ENCODE assay signal across 3 worm cellular contexts in genomic region chrIII:3271682-3272081, ce11.
TF ChIP-seq lines count a peak whose summit lies in the region.

No protein-coding gene starts in this region.

TF ChIP-seq in whole organism, L2 larva, 48 proteins besides CTCF, POLR2A, EP300 and RAD21 (continued from another document):
- TF ChIP-seq mdl-1 (tag; optimal IDR thresholded peaks at IDR 0.05; lab: Kevin White, UChicago) = no peak
- TF ChIP-seq nhr-25 (tag; optimal IDR thresholded peaks at IDR 0.05; lab: Kevin White, UChicago) = peak; percentile 84
- peak; percentile 48 for TF ChIP-seq fos-1 (tag; optimal IDR thresholded peaks at IDR 0.05; lab: Kevin White, UChicago)
- TF ChIP-seq ceh-16 (tag; optimal IDR thresholded peaks at IDR 0.05; lab: Kevin White, UChicago) = no peak
- TF ChIP-seq unc-62 (GFP tag; optimal IDR thresholded peaks at IDR 0.05; lab: Kevin White, UChicago) = no peak
- peak; percentile 66 for TF ChIP-seq crh-2 (tag; optimal IDR thresholded peaks at IDR 0.05; lab: Kevin White, UChicago)
- TF ChIP-seq gmeb-1 (tag; optimal IDR thresholded peaks at IDR 0.05; lab: Kevin White, UChicago) = peak; percentile 24

TF ChIP-seq in whole organism, L4 larva, 104 proteins besides CTCF, POLR2A, EP300 and RAD21 (continued from another document and continues in another):
- peak; percentile 35 for TF ChIP-seq lin-38 (GFP tag; IDR thresholded peaks at IDR 0.05; lab: Robert Waterston, UW)
- TF ChIP-seq T20F7.1 (GFP tag; optimal IDR thresholded peaks at IDR 0.05; lab: Kevin White, UChicago) = no peak
- TF ChIP-seq pha-4 (GFP tag; IDR thresholded peaks at IDR 0.05; lab: Robert Waterston, UW) = peak; percentile 73; the same call in 1 of the 2 replicates
- no peak for TF ChIP-seq pha-4 (tag; optimal IDR thresholded peaks at IDR 0.05; lab: Kevin White, UChicago)
- TF ChIP-seq gei-8 (GFP tag; optimal IDR thresholded peaks at IDR 0.05; lab: Kevin White, UChicago) = no peak
- no peak for TF ChIP-seq ceh-44 (GFP tag; IDR thresholded peaks at IDR 0.05; lab: Robert Waterston, UW)
- TF ChIP-seq mes-2 (tag; optimal IDR thresholded peaks at IDR 0.05; lab: Kevin White, UChicago; ENCODE audit: poor library complexity, severe bottlenecking) = peak; percentile 31
- no peak for TF ChIP-seq snpc-1.2 (GFP tag; IDR thresholded peaks at IDR 0.05; lab: Robert Waterston, UW)
- TF ChIP-seq nhr-41 (GFP tag; IDR thresholded peaks at IDR 0.05; lab: Robert Waterston, UW) = no peak
- no peak for TF ChIP-seq ceh-62 (tag; optimal IDR thresholded peaks at IDR 0.05; lab: Kevin White, UChicago)
- no peak for TF ChIP-seq mxl-3 (GFP tag; optimal IDR thresholded peaks at IDR 0.05; lab: Kevin White, UChicago)
- peak; percentile 35; the same call in 1 of the 2 replicates for TF ChIP-seq ceh-20 (GFP tag; IDR thresholded peaks at IDR 0.05; lab: Robert Waterston, UW)
- TF ChIP-seq lim-7 (GFP tag; IDR thresholded peaks at IDR 0.05; lab: Robert Waterston, UW) = no peak
- no peak for TF ChIP-seq F49E8.2 (tag; optimal IDR thresholded peaks at IDR 0.05; lab: Kevin White, UChicago; ENCODE audit: borderline replicate concordance)
- TF ChIP-seq hlh-11 (tag; optimal IDR thresholded peaks at IDR 0.05; lab: Kevin White, UChicago) = peak; percentile 82
- TF ChIP-seq mdl-1 (tag; optimal IDR thresholded peaks at IDR 0.05; lab: Kevin White, UChicago) = peak in 1 of 2 experiments; percentile 76
- no peak for TF ChIP-seq ceh-82 (tag; optimal IDR thresholded peaks at IDR 0.05; lab: Kevin White, UChicago)
- TF ChIP-seq nhr-42 (GFP tag; IDR thresholded peaks at IDR 0.05; lab: Robert Waterston, UW) = no peak
- TF ChIP-seq nhr-28 (tag; optimal IDR thresholded peaks at IDR 0.05; lab: Kevin White, UChicago) = peak; percentile 52
- TF ChIP-seq Y105C5A.15 (GFP tag; IDR thresholded peaks at IDR 0.05; lab: Robert Waterston, UW) = no peak
- peak in 1 of 2 experiments; percentile 38 for TF ChIP-seq unc-62 (GFP tag; optimal IDR thresholded peaks at IDR 0.05 in 1 of 2; lab: Kevin White, UChicago)
- no peak for TF ChIP-seq unc-62 (tag; optimal IDR thresholded peaks at IDR 0.05; lab: Kevin White, UChicago)
- no peak for TF ChIP-seq ces-1 (GFP tag; optimal IDR thresholded peaks at IDR 0.05; lab: Kevin White, UChicago)
- TF ChIP-seq dmd-6 (GFP tag; IDR thresholded peaks at IDR 0.05; lab: Robert Waterston, UW) = peak; percentile 63
- TF ChIP-seq madf-9 (GFP tag; conservative IDR thresholded peaks at IDR 0.05; lab: Robert Waterston, UW) = 0 out of 2 replicates have a peak, but pooled peaks have one; percentile 20
- TF ChIP-seq spr-3 (GFP tag; optimal IDR thresholded peaks at IDR 0.05; lab: Kevin White, UChicago) = no peak
- peak; percentile 27 for TF ChIP-seq nhr-102 (tag; optimal IDR thresholded peaks at IDR 0.05; lab: Kevin White, UChicago)
- TF ChIP-seq zip-2 (tag; optimal IDR thresholded peaks at IDR 0.05; lab: Kevin White, UChicago) = peak; percentile 31
- TF ChIP-seq tag-97 (GFP tag; IDR thresholded peaks at IDR 0.05; lab: Robert Waterston, UW) = no peak
- TF ChIP-seq skn-1 (tag; optimal IDR thresholded peaks at IDR 0.05; lab: Kevin White, UChicago) = no peak
- TF ChIP-seq hlh-30 (tag; optimal IDR thresholded peaks at IDR 0.05; lab: Kevin White, UChicago; ENCODE audit: insufficient read depth) = peak; percentile 85
- peak; percentile 35 for TF ChIP-seq lin-13 (GFP tag; optimal IDR thresholded peaks at IDR 0.05; lab: Kevin White, UChicago)
- TF ChIP-seq aha-1 (tag; lab: Kevin White, UChicago) = peak; percentile 58
- no peak for TF ChIP-seq sdz-12 (GFP tag; optimal IDR thresholded peaks at IDR 0.05; lab: Kevin White, UChicago)
- no peak for TF ChIP-seq ztf-7 (tag; optimal IDR thresholded peaks at IDR 0.05; lab: Kevin White, UChicago)
- peak; percentile 24 for TF ChIP-seq F37D6.2 (tag; optimal IDR thresholded peaks at IDR 0.05; lab: Kevin White, UChicago)
- TF ChIP-seq D1046.2 (GFP tag; IDR thresholded peaks at IDR 0.05; lab: Robert Waterston, UW) = no peak
- TF ChIP-seq nhr-77 (tag; optimal IDR thresholded peaks at IDR 0.05; lab: Kevin White, UChicago) = no peak
- no peak for TF ChIP-seq dmd-9 (GFP tag; IDR thresholded peaks at IDR 0.05; lab: Robert Waterston, UW)
- TF ChIP-seq egl-27 (tag; optimal IDR thresholded peaks at IDR 0.05; lab: Kevin White, UChicago) = no peak
- TF ChIP-seq vab-7 (GFP tag; IDR thresholded peaks at IDR 0.05; lab: Robert Waterston, UW) = no peak
- TF ChIP-seq hmg-1.1 (GFP tag; IDR thresholded peaks at IDR 0.05; lab: Robert Waterston, UW) = peak; percentile 68
- TF ChIP-seq set-16 (GFP tag; IDR thresholded peaks at IDR 0.05; lab: Robert Waterston, UW) = peak; percentile 95
- TF ChIP-seq cey-2 (tag; optimal IDR thresholded peaks at IDR 0.05; lab: Kevin White, UChicago; ENCODE audit: borderline replicate concordance, insufficient read depth) = no peak
- no peak for TF ChIP-seq nhr-6 (tag; optimal IDR thresholded peaks at IDR 0.05; lab: Kevin White, UChicago)
- TF ChIP-seq Y75B8A.6 (GFP tag; IDR thresholded peaks at IDR 0.05; lab: Robert Waterston, UW) = no peak
- peak in 1 of 2 experiments; percentile 79 for TF ChIP-seq lsy-2 (tag; optimal IDR thresholded peaks at IDR 0.05; lab: Kevin White, UChicago)
- TF ChIP-seq nhr-25 (tag; optimal IDR thresholded peaks at IDR 0.05; lab: Kevin White, UChicago; ENCODE audit: borderline replicate concordance, insufficient read depth) = peak; percentile 73
- TF ChIP-seq snpc-4 (tag; optimal IDR thresholded peaks at IDR 0.05; lab: Kevin White, UChicago) = no peak
- peak; percentile 31 for TF ChIP-seq spr-1 (tag; optimal IDR thresholded peaks at IDR 0.05; lab: Kevin White, UChicago)
- peak in 1 of 2 experiments; percentile 59 for TF ChIP-seq daf-16 (GFP tag; optimal IDR thresholded peaks at IDR 0.05; lab: Kevin White, UChicago)
- peak; percentile 23 for TF ChIP-seq daf-16 (tag; optimal IDR thresholded peaks at IDR 0.05; lab: Kevin White, UChicago)
- no peak for TF ChIP-seq nhr-111 (GFP tag; optimal IDR thresholded peaks at IDR 0.05; lab: Kevin White, UChicago)
- no peak for TF ChIP-seq ceh-28 (tag; optimal IDR thresholded peaks at IDR 0.05; lab: Kevin White, UChicago)
- TF ChIP-seq dpl-1 (GFP tag; optimal IDR thresholded peaks at IDR 0.05; lab: Kevin White, UChicago) = peak; percentile 30
- no peak for TF ChIP-seq ZK546.5 (tag; optimal IDR thresholded peaks at IDR 0.05; lab: Kevin White, UChicago)
- no peak for TF ChIP-seq mdt-29 (GFP tag; IDR thresholded peaks at IDR 0.05; lab: Robert Waterston, UW)
- TF ChIP-seq F10B5.3 (tag; optimal IDR thresholded peaks at IDR 0.05; lab: Kevin White, UChicago) = peak; percentile 7
- no peak for TF ChIP-seq Y5F2A.4 (GFP tag; optimal IDR thresholded peaks at IDR 0.05; lab: Kevin White, UChicago)
- TF ChIP-seq zip-11 (GFP tag; IDR thresholded peaks at IDR 0.05; lab: Robert Waterston, UW) = no peak
- no peak for TF ChIP-seq nhr-11 (tag; optimal IDR thresholded peaks at IDR 0.05; lab: Kevin White, UChicago)
- TF ChIP-seq ctbp-1 (GFP tag; IDR thresholded peaks at IDR 0.05; lab: Robert Waterston, UW) = 0 out of 2 replicates have a peak, but pooled peaks have one; percentile 36
- TF ChIP-seq jun-1 (tag; optimal IDR thresholded peaks at IDR 0.05; lab: Kevin White, UChicago) = peak; percentile 0

TF ChIP-seq in whole organism, late embryonic, 69 proteins besides CTCF, POLR2A, EP300 and RAD21 (continued from another document):
- TF ChIP-seq madf-2 (tag; optimal IDR thresholded peaks at IDR 0.05; lab: Kevin White, UChicago) (peak; percentile 47), odd-2 (tag; optimal IDR thresholded peaks at IDR 0.05; lab: Kevin White, UChicago) (no peak), elt-4 (tag; optimal IDR thresholded peaks at IDR 0.05; lab: Kevin White, UChicago) (no peak), ceh-2 (tag; optimal IDR thresholded peaks at IDR 0.05; lab: Kevin White, UChicago) (peak; percentile 54), sox-4 (tag; optimal IDR thresholded peaks at IDR 0.05; lab: Kevin White, UChicago) (no peak), elt-2 (tag; optimal IDR thresholded peaks at IDR 0.05; lab: Kevin White, UChicago) (peak; percentile 14), ceh-45 (GFP tag; IDR thresholded peaks at IDR 0.05; lab: Robert Waterston, UW) (no peak), tbx-2 (tag; optimal IDR thresholded peaks at IDR 0.05; lab: Kevin White, UChicago) (peak; percentile 85), ceh-19 (GFP tag; optimal IDR thresholded peaks at IDR 0.05; lab: Kevin White, UChicago) (no peak), F13H6.1 (tag; optimal IDR thresholded peaks at IDR 0.05; lab: Kevin White, UChicago) (no peak), npax-4 (tag; optimal IDR thresholded peaks at IDR 0.05; lab: Kevin White, UChicago) (no peak), ceh-18 (tag; optimal IDR thresholded peaks at IDR 0.05; lab: Kevin White, UChicago) (peak; percentile 79), eyg-1 (tag; optimal IDR thresholded peaks at IDR 0.05; lab: Kevin White, UChicago) (no peak), fax-1 (tag; optimal IDR thresholded peaks at IDR 0.05; lab: Kevin White, UChicago) (no peak), ceh-6 (GFP tag; optimal IDR thresholded peaks at IDR 0.05; lab: Kevin White, UChicago) (no peak), hlh-13 (GFP tag; optimal IDR thresholded peaks at IDR 0.05; lab: Kevin White, UChicago) (no peak), ttx-3 (tag; optimal IDR thresholded peaks at IDR 0.05; lab: Kevin White, UChicago) (no peak), rnt-1 (tag; optimal IDR thresholded peaks at IDR 0.05; lab: Kevin White, UChicago) (peak; percentile 84), syd-9 (tag; optimal IDR thresholded peaks at IDR 0.05; lab: Kevin White, UChicago) (peak; percentile 25), ref-2 (tag; optimal IDR thresholded peaks at IDR 0.05; lab: Kevin White, UChicago) (peak; percentile 66), fkh-6 (tag; optimal IDR thresholded peaks at IDR 0.05; lab: Kevin White, UChicago) (no peak), dve-1 (tag; optimal IDR thresholded peaks at IDR 0.05; lab: Kevin White, UChicago) (peak; percentile 45), dmd-4 (tag; optimal IDR thresholded peaks at IDR 0.05; lab: Kevin White, UChicago; ENCODE audit: borderline replicate concordance) (no peak), unc-3 (GFP tag; conservative IDR thresholded peaks at IDR 0.05; lab: Robert Waterston, UW) (no peak), unc-3 (tag; optimal IDR thresholded peaks at IDR 0.05; lab: Kevin White, UChicago) (no peak), lim-6 (tag; optimal IDR thresholded peaks at IDR 0.05; lab: Kevin White, UChicago) (no peak), pag-3 (tag; optimal IDR thresholded peaks at IDR 0.05; lab: Kevin White, UChicago; ENCODE audit: borderline replicate concordance) (no peak), pha-4 (tag; optimal IDR thresholded peaks at IDR 0.05; lab: Kevin White, UChicago) (no peak), pros-1 (tag; optimal IDR thresholded peaks at IDR 0.05; lab: Kevin White, UChicago) (peak; percentile 51), ahr-1 (tag; optimal IDR thresholded peaks at IDR 0.05; lab: Kevin White, UChicago) (no peak), sdc-2 (tag; optimal IDR thresholded peaks at IDR 0.05; lab: Kevin White, UChicago) (peak; percentile 33), hlh-15 (tag; optimal IDR thresholded peaks at IDR 0.05; lab: Kevin White, UChicago) (no peak), hlh-6 (tag; optimal IDR thresholded peaks at IDR 0.05; lab: Kevin White, UChicago) (no peak), pqm-1 (tag; optimal IDR thresholded peaks at IDR 0.05; lab: Kevin White, UChicago) (no peak), pax-1 (tag; optimal IDR thresholded peaks at IDR 0.05; lab: Kevin White, UChicago) (no peak), ceh-30 (tag; optimal IDR thresholded peaks at IDR 0.05; lab: Kevin White, UChicago) (no peak), mec-3 (tag; optimal IDR thresholded peaks at IDR 0.05; lab: Kevin White, UChicago; ENCODE audit: borderline replicate concordance) (no peak), gmeb-2 (tag; optimal IDR thresholded peaks at IDR 0.05; lab: Kevin White, UChicago) (no peak), C38D4.7 (GFP tag; optimal IDR thresholded peaks at IDR 0.05; lab: Kevin White, UChicago) (peak; percentile 18), ceh-9 (tag; optimal IDR thresholded peaks at IDR 0.05; lab: Kevin White, UChicago) (no peak), ceh-22 (tag; optimal IDR thresholded peaks at IDR 0.05; lab: Kevin White, UChicago) (no peak), nhr-232 (tag; optimal IDR thresholded peaks at IDR 0.05; lab: Kevin White, UChicago) (no peak), pha-2 (tag; optimal IDR thresholded peaks at IDR 0.05; lab: Kevin White, UChicago) (no peak)
